Fruit fly (Drosophila melanogaster): ENCODE data around the gene RpS15Aa.
A peak's percentile ranks its signal among the peaks of the same experiment; 100 is the strongest.

The RpS15Aa gene

DNA sequence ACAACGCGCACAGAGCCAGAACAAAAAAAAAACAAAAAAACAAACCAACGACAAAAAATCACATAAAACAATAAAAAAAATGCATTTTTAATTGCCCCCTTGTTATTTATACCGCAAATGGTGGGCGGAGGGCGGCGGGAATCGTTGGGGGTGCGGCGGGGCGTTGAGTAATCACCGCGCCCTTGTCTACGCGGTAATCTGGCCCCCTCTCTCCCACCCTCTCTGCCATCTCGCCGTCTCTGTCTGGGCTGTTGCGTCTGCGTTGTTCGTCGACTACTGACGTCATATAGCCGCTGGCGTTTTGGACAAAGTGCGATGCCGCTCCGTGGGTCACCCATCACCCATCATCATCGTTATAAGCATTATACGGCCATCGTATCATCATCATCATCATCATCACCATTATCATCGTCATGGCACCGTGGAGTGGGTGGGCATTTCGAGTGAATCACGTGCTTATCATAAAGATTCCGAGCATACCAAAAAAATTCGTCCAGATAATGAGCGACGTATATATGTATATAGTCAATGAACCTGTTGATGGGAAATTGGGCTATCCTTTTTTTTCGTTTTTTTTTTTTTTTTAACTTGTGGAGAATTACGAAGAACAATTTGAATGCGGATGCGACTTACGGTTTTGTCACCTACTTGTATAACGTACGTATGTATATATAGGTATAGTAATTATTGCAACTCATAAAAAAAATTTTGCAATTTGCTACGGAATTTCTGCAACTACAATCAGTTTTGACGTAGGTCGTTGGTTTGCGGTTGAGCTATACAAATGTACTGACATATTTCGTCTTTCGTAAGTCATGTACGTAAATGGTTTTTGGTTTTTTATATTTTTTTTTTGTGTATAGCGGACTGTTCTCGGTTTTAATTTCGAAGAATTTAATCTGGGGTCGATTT lies 34.6 kb downstream of the RpS15Aa start (continued):
- no peak for TF ChIP-seq Sox102F (GFP tag; optimal IDR thresholded peaks at IDR 0.05)
- TF ChIP-seq CG11294 (GFP tag; IDR thresholded peaks at IDR 0.05): no peak
- peak; percentile 69 for TF ChIP-seq CG6276 (GFP tag; optimal IDR thresholded peaks at IDR 0.05)
- TF ChIP-seq Gug (GFP tag; IDR thresholded peaks at IDR 0.05): peak; percentile 57
- peak; percentile 5 for TF ChIP-seq CG3919 (GFP tag; optimal IDR thresholded peaks at IDR 0.05)
- TF ChIP-seq lz (GFP tag; optimal IDR thresholded peaks at IDR 0.05): no peak
- peak; percentile 44 for TF ChIP-seq CG1621 (tag; optimal IDR thresholded peaks at IDR 0.05)
- TF ChIP-seq topi (GFP tag; optimal IDR thresholded peaks at IDR 0.05): no peak
- TF ChIP-seq CG16779 (tag; optimal IDR thresholded peaks at IDR 0.05): peak; percentile 62
- TF ChIP-seq salr (GFP tag; optimal IDR thresholded peaks at IDR 0.05): peak in 1 of 2 experiments; percentile 11
- TF ChIP-seq Eip75B (GFP tag; optimal IDR thresholded peaks at IDR 0.05): no peak
- TF ChIP-seq esn (GFP tag; optimal IDR thresholded peaks at IDR 0.05): no peak
- TF ChIP-seq CG7368 (GFP tag; optimal IDR thresholded peaks at IDR 0.05): no peak
- no peak for TF ChIP-seq Met (GFP tag; optimal IDR thresholded peaks at IDR 0.05)
- peak; percentile 39 for TF ChIP-seq fkh (GFP tag; optimal IDR thresholded peaks at IDR 0.05)
- peak; percentile 5 for TF ChIP-seq Eip93F (GFP tag; optimal IDR thresholded peaks at IDR 0.05)
- peak; percentile 66 for TF ChIP-seq CG6808 (GFP tag; optimal IDR thresholded peaks at IDR 0.05)
- TF ChIP-seq Ets96B (tag; optimal IDR thresholded peaks at IDR 0.05): peak; percentile 27
- TF ChIP-seq CG4318 (GFP tag; optimal IDR thresholded peaks at IDR 0.05): no peak
- peak; percentile 21 for TF ChIP-seq Lpt (GFP tag; optimal IDR thresholded peaks at IDR 0.05)
- no peak for TF ChIP-seq fd85E (GFP tag; optimal IDR thresholded peaks at IDR 0.05)
- peak; percentile 34 for TF ChIP-seq CG10669 (GFP tag; optimal IDR thresholded peaks at IDR 0.05)
- no peak for TF ChIP-seq pdm3 (GFP tag; optimal IDR thresholded peaks at IDR 0.05)
- no peak for TF ChIP-seq Hr4 (GFP tag; optimal IDR thresholded peaks at IDR 0.05)
- peak; percentile 80 for TF ChIP-seq vri (GFP tag; optimal IDR thresholded peaks at IDR 0.05)
- no peak for TF ChIP-seq cyc (GFP tag; optimal IDR thresholded peaks at IDR 0.05)
- TF ChIP-seq dac (GFP tag; optimal IDR thresholded peaks at IDR 0.05): no peak
- peak; percentile 24 for TF ChIP-seq CG32006 (GFP tag; optimal IDR thresholded peaks at IDR 0.05)
- TF ChIP-seq Blimp-1 (GFP tag; optimal IDR thresholded peaks at IDR 0.05): peak; percentile 4
- peak; percentile 33 for TF ChIP-seq spab (GFP tag; optimal IDR thresholded peaks at IDR 0.05)
- peak; percentile 44 for TF ChIP-seq net (GFP tag; optimal IDR thresholded peaks at IDR 0.05)
- peak; percentile 69 for TF ChIP-seq CG6854 (GFP tag; optimal IDR thresholded peaks at IDR 0.05)
- TF ChIP-seq acj6 (GFP tag; optimal IDR thresholded peaks at IDR 0.05): peak; percentile 6
- peak; percentile 19 for TF ChIP-seq achi (GFP tag; optimal IDR thresholded peaks at IDR 0.05)

DNA sequence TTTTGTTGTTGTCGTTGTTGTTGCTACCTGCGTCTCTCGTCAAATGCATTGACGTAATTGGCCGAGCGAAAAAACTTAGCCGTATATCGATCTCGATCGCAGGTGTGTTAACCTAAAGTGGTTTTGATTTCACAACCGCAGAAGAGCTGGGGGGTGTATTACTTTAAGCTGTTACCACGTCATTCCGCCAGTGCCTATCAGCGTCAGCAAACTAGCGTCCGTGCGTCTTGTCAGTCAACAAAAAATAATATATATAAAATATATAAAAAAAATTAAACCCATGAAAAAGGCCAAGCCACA lies 35.2 kb downstream of the RpS15Aa start, which contains the start of gene CG1764:
TSS of gene CG1764 (minus strand) at position 101 of the 300 bp plus-strand sequence.
- TF ChIP-seq CG6854 (GFP tag; optimal IDR thresholded peaks at IDR 0.05): no peak
- TF ChIP-seq CG6163 (GFP tag; IDR thresholded peaks at IDR 0.05): no peak
- no peak for TF ChIP-seq lz (GFP tag; optimal IDR thresholded peaks at IDR 0.05)

DNA sequence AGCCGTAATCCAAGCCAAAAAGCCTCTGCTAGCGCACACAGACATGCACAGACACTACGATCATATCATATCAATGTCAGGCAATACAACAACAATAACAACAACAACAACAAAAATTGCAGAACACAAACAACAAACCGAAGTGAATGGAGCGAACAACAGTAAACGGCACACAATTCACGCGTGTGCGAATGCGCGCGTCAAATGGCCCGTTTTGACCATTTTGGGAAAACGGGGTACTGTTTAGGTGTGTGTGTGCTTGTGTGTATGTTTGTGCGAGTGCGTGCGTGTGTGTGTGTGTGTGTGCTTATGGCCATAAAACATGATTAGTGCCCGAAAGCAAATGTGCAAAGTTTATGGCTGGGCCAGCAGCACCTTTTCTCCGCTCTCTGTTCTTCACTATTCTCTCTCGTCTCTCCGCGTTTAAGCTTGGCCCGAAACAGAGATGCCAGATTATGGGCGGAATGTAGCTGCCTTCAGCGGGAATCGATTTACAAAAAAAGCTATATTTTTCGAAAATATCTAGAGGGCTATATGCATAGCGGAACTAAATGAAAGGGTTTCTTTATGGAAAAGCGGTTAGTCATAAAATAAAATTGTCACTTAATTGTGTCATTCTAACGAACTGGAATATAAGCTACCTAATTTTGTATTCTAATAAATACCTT lies 36.5 kb downstream of the RpS15Aa start:
- no peak for TF ChIP-seq fkh (GFP tag; optimal IDR thresholded peaks at IDR 0.05)
- TF ChIP-seq CG11762 (GFP tag; optimal IDR thresholded peaks at IDR 0.05; ENCODE audit: insufficient read depth): no peak
- TF ChIP-seq Hr38 (GFP tag; optimal IDR thresholded peaks at IDR 0.05): no peak
- no peak for TF ChIP-seq CG8319 (GFP tag; optimal IDR thresholded peaks at IDR 0.05)
- no peak for TF ChIP-seq CG6854 (GFP tag; optimal IDR thresholded peaks at IDR 0.05)
- TF ChIP-seq Eip75B (GFP tag; optimal IDR thresholded peaks at IDR 0.05): no peak
- no peak for TF ChIP-seq CG4318 (GFP tag; optimal IDR thresholded peaks at IDR 0.05)
- no peak for TF ChIP-seq CG6808 (GFP tag; optimal IDR thresholded peaks at IDR 0.05)
- no peak for TF ChIP-seq OdsH (GFP tag; optimal IDR thresholded peaks at IDR 0.05)
- TF ChIP-seq achi (GFP tag; optimal IDR thresholded peaks at IDR 0.05): no peak
- TF ChIP-seq esn (GFP tag; optimal IDR thresholded peaks at IDR 0.05): no peak
- TF ChIP-seq Smox (GFP tag; optimal IDR thresholded peaks at IDR 0.05): no peak
- TF ChIP-seq Eip93F (GFP tag; optimal IDR thresholded peaks at IDR 0.05): no peak
- TF ChIP-seq eg (GFP tag; IDR thresholded peaks at IDR 0.05): 0 out of 3 replicates have a peak, but pooled peaks have one; percentile 24
- TF ChIP-seq CG9139 (GFP tag; optimal IDR thresholded peaks at IDR 0.05): no peak
- TF ChIP-seq CG11902 (GFP tag; optimal IDR thresholded peaks at IDR 0.05): no peak
- TF ChIP-seq acj6 (GFP tag; optimal IDR thresholded peaks at IDR 0.05): no peak
- no peak for TF ChIP-seq CG6163 (GFP tag; IDR thresholded peaks at IDR 0.05)
- TF ChIP-seq CG7368 (GFP tag; optimal IDR thresholded peaks at IDR 0.05): no peak
- no peak for TF ChIP-seq cyc (GFP tag; optimal IDR thresholded peaks at IDR 0.05)
- TF ChIP-seq Ets96B (tag; optimal IDR thresholded peaks at IDR 0.05): no peak
- no peak for TF ChIP-seq fd59A (GFP tag; optimal IDR thresholded peaks at IDR 0.05)
- TF ChIP-seq topi (GFP tag; optimal IDR thresholded peaks at IDR 0.05): no peak
- no peak for TF ChIP-seq CG3919 (GFP tag; optimal IDR thresholded peaks at IDR 0.05)
